Worm (Caenorhabditis elegans): Measurements from ENCODE around the gene T13F3.4.

- TF ChIP-seq C06A6.2 (GFP tag; conservative IDR thresholded peaks at IDR 0.05) (no peak), ama-1 (optimal IDR thresholded peaks at IDR 0.05) (no peak), ama-1 (GFP tag; optimal IDR thresholded peaks at IDR 0.05) (no peak), ceh-100 (GFP tag; IDR thresholded peaks at IDR 0.05) (no peak), nfya-1 (tag; optimal IDR thresholded peaks at IDR 0.05; ENCODE audit: borderline replicate concordance, insufficient read depth) (no peak), F52B5.7 (tag; optimal IDR thresholded peaks at IDR 0.05) (no peak), ceh-91 (GFP tag; IDR thresholded peaks at IDR 0.05) (no peak), him-1 (tag; optimal IDR thresholded peaks at IDR 0.05) (no peak), F22D6.2 (tag; optimal IDR thresholded peaks at IDR 0.05) (no peak), pha-4 (tag; optimal IDR thresholded peaks at IDR 0.05) (no peak), hlh-26 (GFP tag; conservative IDR thresholded peaks at IDR 0.05) (no peak)
Measured at ce11 chrV:16302439-16302838, 36.0 kb upstream of the T13F3.4 start, which contains the start of the genes C31A11.13 and oac-6.
